Worm (Caenorhabditis elegans) whole organism, L4 larva: ENCODE measurements around the gene dmd-9.

Experiments
- F49E8.2 ChIP-seq: sonication (generic microtip); optimal IDR thresholded peaks from 2 replicates; lab custom pipeline; 2016; ENCODE audit warnings: missing compliant biosample characterization, mild to moderate bottlenecking, missing genetic modification characterization, borderline replicate concordance
- T26A8.4 ChIP-seq: fragments of 200-800 bp; sonication (Bioruptor generic); IDR thresholded peaks from 2 replicates; pipeline ENCODE4 v1.3.6; 2022; ENCODE audit warnings: missing genetic modification characterization, missing compliant biosample characterization
- Y48G9A.11 ChIP-seq: fragments of 200-800 bp; sonication (Bioruptor generic); IDR thresholded peaks from 2 replicates; pipeline ENCODE4 v1.3.6; 2022; ENCODE audit warnings: missing genetic modification reagents, missing genetic modification characterization, missing compliant biosample characterization
- ZK546.5 ChIP-seq, 2 experiments: sonication (generic microtip); optimal IDR thresholded peaks; 2 replicates each; lab custom pipeline; 2017; ENCODE audit warnings: missing biosample characterization in 2 of 2, missing genetic modification characterization in 2 of 2
- aha-1 ChIP-seq: fragments of 150-350 bp; peaks from one replicate; lab custom pipeline; 2014; ENCODE audit warnings: missing biosample characterization, missing genetic modification characterization
- ceh-28 ChIP-seq: fragments of 150-350 bp; optimal IDR thresholded peaks from 2 replicates; lab custom pipeline; 2014; ENCODE audit warnings: missing biosample characterization, missing genetic modification reagents, missing genetic modification characterization
- ceh-32 ChIP-seq: sonication (generic microtip); optimal IDR thresholded peaks from 2 replicates; lab custom pipeline; 2016; ENCODE audit warnings: mild to moderate bottlenecking, missing genetic modification characterization, missing compliant biosample characterization; ENCODE audit not compliant: poor library complexity
- cey-2 ChIP-seq: sonication (generic microtip); optimal IDR thresholded peaks from 3 replicates; lab custom pipeline; 2017; ENCODE audit warnings: missing genetic modification characterization, mild to moderate bottlenecking, missing compliant biosample characterization, antibody characterized with exemption, borderline replicate concordance; ENCODE audit not compliant: insufficient read depth
- daf-12 ChIP-seq: fragments of 150-350 bp; optimal IDR thresholded peaks from 2 replicates; lab custom pipeline; 2014; ENCODE audit warnings: missing biosample characterization, missing genetic modification reagents, missing genetic modification characterization
- daf-19 ChIP-seq: fragments of 200-800 bp; sonication (Bioruptor generic); conservative IDR thresholded peaks from 2 replicates; pipeline ENCODE4 v1.3.6; 2022; ENCODE audit warnings: missing genetic modification characterization, missing compliant biosample characterization
- dmd-6 ChIP-seq: fragments of 200-800 bp; sonication (Bioruptor generic); IDR thresholded peaks from 2 replicates; pipeline ENCODE4 v1.3.6; 2022; ENCODE audit warnings: missing genetic modification reagents, missing genetic modification characterization, missing compliant biosample characterization
- duxl-1 ChIP-seq: sonication (generic microtip); optimal IDR thresholded peaks from 2 replicates; lab custom pipeline; 2016; ENCODE audit warnings: mild to moderate bottlenecking, missing genetic modification characterization, moderate library complexity, missing compliant biosample characterization; ENCODE audit not compliant: poor library complexity
- dve-1 ChIP-seq: sonication (generic microtip); optimal IDR thresholded peaks from 2 replicates; lab custom pipeline; 2017; ENCODE audit warnings: antibody characterized with exemption, mild to moderate bottlenecking, missing genetic modification characterization, missing compliant biosample characterization; ENCODE audit not compliant: insufficient read depth
- egl-43 ChIP-seq: fragments of 200-800 bp; sonication (Bioruptor generic); IDR thresholded peaks from 2 replicates; pipeline ENCODE4 v1.3.6; 2022; ENCODE audit warnings: missing genetic modification reagents, missing genetic modification characterization, missing compliant biosample characterization
- fos-1 ChIP-seq: fragments of 150-350 bp; optimal IDR thresholded peaks from 2 replicates; lab custom pipeline; 2014; ENCODE audit warnings: missing biosample characterization, missing genetic modification characterization
- hlh-11 ChIP-seq: fragments of 200-800 bp; sonication (Bioruptor generic); optimal IDR thresholded peaks from 2 replicates; lab custom pipeline; 2018; ENCODE audit warnings: mild to moderate bottlenecking, missing genetic modification characterization, missing compliant biosample characterization
- hlh-30 ChIP-seq: sonication (generic microtip); optimal IDR thresholded peaks from 2 replicates; lab custom pipeline; 2017; ENCODE audit warnings: antibody characterized with exemption, mild to moderate bottlenecking, missing genetic modification characterization, missing compliant biosample characterization; ENCODE audit not compliant: insufficient read depth
- hmg-1.1 ChIP-seq: fragments of 200-800 bp; sonication (Bioruptor generic); IDR thresholded peaks from 2 replicates; pipeline ENCODE4 v1.3.6; 2022; ENCODE audit warnings: missing genetic modification reagents, missing genetic modification characterization, missing compliant biosample characterization
- jun-1 ChIP-seq: fragments of 150-350 bp; optimal IDR thresholded peaks from 2 replicates; lab custom pipeline; 2014; ENCODE audit warnings: missing biosample characterization, missing genetic modification reagents, missing genetic modification characterization
- lin-13 ChIP-seq: fragments of 150-350 bp; optimal IDR thresholded peaks from 2 replicates; lab custom pipeline; 2014; ENCODE audit warnings: missing biosample characterization, missing genetic modification reagents, missing genetic modification characterization
- lin-29 ChIP-seq: fragments of 200-800 bp; sonication (Bioruptor generic); IDR thresholded peaks from 2 replicates; pipeline ENCODE4 v1.3.6; 2022; ENCODE audit warnings: missing genetic modification reagents, missing genetic modification characterization, missing compliant biosample characterization
- lin-38 ChIP-seq: fragments of 200-800 bp; sonication (Bioruptor generic); IDR thresholded peaks from 2 replicates; pipeline ENCODE4 v1.3.6; 2022; ENCODE audit warnings: missing genetic modification reagents, missing genetic modification characterization, missing compliant biosample characterization
- lin-39 ChIP-seq: fragments of 150-350 bp; optimal IDR thresholded peaks from 2 replicates; lab custom pipeline; 2014; ENCODE audit warnings: missing biosample characterization, missing genetic modification reagents, missing genetic modification characterization
- lsy-2 ChIP-seq, 2 experiments: fragments of 150-350 bp in 1 of 2; sonication (generic microtip) in 1 of 2; optimal IDR thresholded peaks; 2 replicates each; lab custom pipeline; 2014 to 2017; ENCODE audit warnings: missing biosample characterization in 2 of 2, missing genetic modification characterization in 2 of 2
- madf-5 ChIP-seq, 2 experiments: fragments of 200-800 bp; sonication (Bioruptor generic); IDR thresholded peaks; 2 replicates each; pipeline ENCODE4 v1.3.6; 2022; ENCODE audit warnings: missing compliant biosample characterization in 2 of 2, missing genetic modification characterization in 2 of 2
- madf-9 ChIP-seq: fragments of 200-800 bp; sonication (Bioruptor generic); conservative IDR thresholded peaks from 2 replicates; pipeline ENCODE4 v1.3.6; 2022; ENCODE audit warnings: missing genetic modification reagents, missing genetic modification characterization, missing compliant biosample characterization
- mdt-29 ChIP-seq: fragments of 200-800 bp; sonication (Bioruptor generic); IDR thresholded peaks from 2 replicates; pipeline ENCODE4 v1.3.6; 2022; ENCODE audit warnings: missing genetic modification reagents, missing genetic modification characterization, missing compliant biosample characterization
- mep-1 ChIP-seq: fragments of 150-350 bp; sonication (generic microtip); optimal IDR thresholded peaks from 3 replicates; lab custom pipeline; 2014; ENCODE audit warnings: missing biosample characterization, missing genetic modification characterization
- mes-2 ChIP-seq: sonication (generic microtip); optimal IDR thresholded peaks from 2 replicates; lab custom pipeline; 2016; ENCODE audit warnings: missing genotype, mild to moderate bottlenecking, missing genetic modification characterization, missing compliant biosample characterization; ENCODE audit not compliant: poor library complexity, severe bottlenecking
- mxl-3 ChIP-seq: fragments of 200-800 bp; sonication (Bioruptor generic); optimal IDR thresholded peaks from 2 replicates; lab custom pipeline; 2018; ENCODE audit warnings: mild to moderate bottlenecking, missing genetic modification characterization, missing compliant biosample characterization
- nhr-10 ChIP-seq: fragments of 150-350 bp; optimal IDR thresholded peaks from 2 replicates; lab custom pipeline; 2014; ENCODE audit warnings: missing biosample characterization, missing genetic modification characterization
- nhr-102 ChIP-seq: sonication (generic microtip); optimal IDR thresholded peaks from 2 replicates; lab custom pipeline; 2016; ENCODE audit warnings: mild to moderate bottlenecking, missing genetic modification characterization, moderate library complexity, missing compliant biosample characterization
- nhr-237 ChIP-seq: sonication (generic microtip); optimal IDR thresholded peaks from 2 replicates; lab custom pipeline; 2017; ENCODE audit warnings: missing biosample characterization, missing genetic modification characterization
- nhr-28 ChIP-seq: fragments of 150-350 bp; optimal IDR thresholded peaks from 2 replicates; lab custom pipeline; 2014; ENCODE audit warnings: missing biosample characterization, missing genetic modification characterization
- nhr-48 ChIP-seq: sonication (generic microtip); optimal IDR thresholded peaks from 2 replicates; lab custom pipeline; 2016; ENCODE audit warnings: mild to moderate bottlenecking, missing genetic modification characterization, missing compliant biosample characterization
- nhr-77 ChIP-seq: fragments of 150-350 bp; optimal IDR thresholded peaks from 2 replicates; lab custom pipeline; 2014; ENCODE audit warnings: missing biosample characterization, missing genetic modification characterization
- pha-4 ChIP-seq, 2 experiments: fragments of 150-350 bp in 1 of 2; fragments of 200-800 bp in 1 of 2; sonication (Bioruptor generic) in 1 of 2; IDR thresholded peaks in 1 of 2; optimal IDR thresholded peaks in 1 of 2; 2 replicates each; pipeline versions ENCODE4 v1.3.6 to Lab custom; 2014 to 2022; ENCODE audit warnings: missing genetic modification characterization in 2 of 2, missing genetic modification reagents in 2 of 2, missing biosample characterization in 1 of 2, missing compliant biosample characterization in 1 of 2
- php-3 ChIP-seq: fragments of 200-800 bp; sonication (Bioruptor generic); IDR thresholded peaks from 2 replicates; pipeline ENCODE4 v1.3.6; 2022; ENCODE audit warnings: missing genetic modification reagents, missing genetic modification characterization, missing compliant biosample characterization
- rbr-2 ChIP-seq: sonication (generic microtip); optimal IDR thresholded peaks from 2 replicates; lab custom pipeline; 2016; ENCODE audit warnings: missing genotype, missing genetic modification characterization, missing compliant biosample characterization
- set-16 ChIP-seq: fragments of 200-800 bp; sonication (Bioruptor generic); IDR thresholded peaks from 2 replicates; pipeline ENCODE4 v1.3.6; 2022; ENCODE audit warnings: missing genetic modification reagents, missing genetic modification characterization, missing compliant biosample characterization
- spr-3 ChIP-seq: fragments of 200-800 bp; sonication (Bioruptor generic); optimal IDR thresholded peaks from 2 replicates; lab custom pipeline; 2018; ENCODE audit warnings: mild to moderate bottlenecking, missing genetic modification characterization, missing compliant biosample characterization
- tag-97 ChIP-seq: fragments of 200-800 bp; sonication (Bioruptor generic); IDR thresholded peaks from 2 replicates; pipeline ENCODE4 v1.3.6; 2022; ENCODE audit warnings: missing genetic modification characterization, missing compliant biosample characterization
- vab-7 ChIP-seq: fragments of 200-800 bp; sonication (Bioruptor generic); IDR thresholded peaks from 2 replicates; pipeline ENCODE4 v1.3.6; 2022; ENCODE audit warnings: missing genetic modification reagents, missing genetic modification characterization, missing compliant biosample characterization
- zip-11 ChIP-seq: fragments of 200-800 bp; sonication (Bioruptor generic); IDR thresholded peaks from 2 replicates; pipeline ENCODE4 v1.3.6; 2022; ENCODE audit warnings: missing genetic modification characterization, missing compliant biosample characterization
- ztf-11 ChIP-seq: fragments of 150-350 bp; optimal IDR thresholded peaks from 2 replicates; lab custom pipeline; 2014; ENCODE audit warnings: missing biosample characterization, missing genetic modification characterization

dmd-9 gene

ce11 chrIV:3233429-3233885, 20.9 kb downstream of the dmd-9 start (continued):
- TF ChIP-seq madf-9 (GFP tag; lab: Robert Waterston, UW) (no peak), mdt-29 (GFP tag; lab: Robert Waterston, UW) (0 out of 2 replicates have a peak, but pooled peaks have one; percentile 20), php-3 (GFP tag; lab: Robert Waterston, UW) (no peak), aha-1 (tag; lab: Kevin White, UChicago) (peak; percentile 96), lin-38 (GFP tag; lab: Robert Waterston, UW) (no peak; the same call in 1 of the 2 replicates), daf-12 (tag; lab: Kevin White, UChicago) (no peak), Y48G9A.11 (no peak), mep-1 (peak; percentile 53), fos-1 (tag; lab: Kevin White, UChicago) (no peak)
- TF ChIP-seq, all 104 proteins: peak for 27

DNA sequence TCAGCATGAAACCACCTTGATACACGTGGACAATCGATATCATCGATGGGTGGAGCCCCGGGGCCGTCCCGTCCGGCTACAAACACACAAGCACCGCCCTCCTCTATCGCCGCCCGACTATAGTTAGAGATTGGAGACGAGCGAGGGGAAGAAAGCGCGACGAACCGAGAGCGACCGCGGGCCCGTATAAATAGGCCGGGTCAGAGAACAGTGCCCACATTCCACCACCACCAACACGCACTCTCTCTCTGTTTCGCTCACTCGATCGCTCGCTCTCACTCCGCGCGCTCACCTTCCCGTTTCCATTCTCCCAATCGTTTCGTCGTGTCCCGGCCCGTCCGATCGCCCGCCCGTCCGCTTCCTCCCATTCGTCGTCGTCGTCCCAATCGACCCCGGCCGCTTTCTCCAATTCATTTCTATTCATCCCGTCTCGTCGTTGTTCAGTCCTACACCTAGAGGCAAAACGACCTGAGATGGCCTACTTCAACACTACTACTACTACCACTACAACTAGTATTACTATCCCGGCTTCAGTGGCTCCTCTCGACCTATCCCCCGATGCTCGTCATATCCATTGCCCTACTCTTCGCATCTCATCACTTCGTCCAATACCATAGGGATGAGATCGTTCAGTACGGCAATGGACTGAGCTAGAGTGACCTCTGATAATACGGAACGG, 21.5 kb downstream of the dmd-9 start:
- peak; percentile 41 for TF ChIP-seq rbr-2
- peak; percentile 65; the same call in 1 of the 2 replicates for TF ChIP-seq T26A8.4 (GFP tag; lab: Robert Waterston, UW)
- peak; percentile 11 for TF ChIP-seq duxl-1 (tag; lab: Kevin White, UChicago)
- TF ChIP-seq nhr-237 (tag; lab: Kevin White, UChicago): no peak
- TF ChIP-seq lin-39 (tag; lab: Kevin White, UChicago): no peak
- 0 out of 2 replicates have a peak, but pooled peaks have one; percentile 23 for TF ChIP-seq egl-43
- TF ChIP-seq nhr-48 (tag; lab: Kevin White, UChicago): peak; percentile 49
- peak; percentile 94 for TF ChIP-seq mxl-3 (GFP tag; lab: Kevin White, UChicago)
- no peak for TF ChIP-seq tag-97
- TF ChIP-seq dmd-6: peak; percentile 72
- TF ChIP-seq F49E8.2 (tag; lab: Kevin White, UChicago): no peak
- no peak for TF ChIP-seq cey-2
- TF ChIP-seq hlh-30 (tag; lab: Kevin White, UChicago): peak; percentile 40
- peak; percentile 15 to 18 for TF ChIP-seq lsy-2 (tag; optimal IDR thresholded peaks at IDR 0.05; lab: Kevin White, UChicago)
- TF ChIP-seq vab-7 (GFP tag; lab: Robert Waterston, UW): 0 out of 2 replicates have a peak, but pooled peaks have one; percentile 27
- peak; percentile 39 for TF ChIP-seq mes-2 (tag; lab: Kevin White, UChicago)
- TF ChIP-seq nhr-28: peak; percentile 96
- TF ChIP-seq madf-5 (GFP tag; IDR thresholded peaks at IDR 0.05; lab: Robert Waterston, UW): no peak
- TF ChIP-seq ztf-11 (tag; lab: Kevin White, UChicago): no peak
- TF ChIP-seq ZK546.5 (tag; optimal IDR thresholded peaks at IDR 0.05; lab: Kevin White, UChicago): no peak
- no peak for TF ChIP-seq zip-11 (GFP tag; lab: Robert Waterston, UW)
- TF ChIP-seq spr-3 (GFP tag; lab: Kevin White, UChicago): no peak
- 0 out of 2 replicates have a peak, but pooled peaks have one; percentile 42 for TF ChIP-seq php-3 (GFP tag; lab: Robert Waterston, UW)
- TF ChIP-seq daf-19 (GFP tag; lab: Robert Waterston, UW): no peak
- peak; percentile 52 for TF ChIP-seq lin-13
- TF ChIP-seq nhr-102 (tag; lab: Kevin White, UChicago): peak; percentile 17
- TF ChIP-seq hmg-1.1 (GFP tag; lab: Robert Waterston, UW): peak; percentile 58
- TF ChIP-seq hlh-11 (tag; lab: Kevin White, UChicago): peak; percentile 93
- peak; percentile 98 for TF ChIP-seq set-16
- peak; percentile 35; the same call in 1 of the 2 replicates for TF ChIP-seq lin-38 (GFP tag; lab: Robert Waterston, UW)
- TF ChIP-seq jun-1 (tag; lab: Kevin White, UChicago): no peak
- TF ChIP-seq pha-4 (GFP tag; IDR thresholded peaks at IDR 0.05; lab: Robert Waterston, UW): peak; percentile 34; the same call in 1 of the 2 replicates
- no peak for TF ChIP-seq pha-4 (tag; optimal IDR thresholded peaks at IDR 0.05; lab: Kevin White, UChicago)
- TF ChIP-seq dve-1 (tag; lab: Kevin White, UChicago): peak; percentile 54
- TF ChIP-seq nhr-77 (tag; lab: Kevin White, UChicago): peak; percentile 29
- TF ChIP-seq ceh-32 (tag; lab: Kevin White, UChicago): no peak
- 0 out of 2 replicates have a peak, but pooled peaks have one; percentile 13 for TF ChIP-seq lin-29 (GFP tag; lab: Robert Waterston, UW)
- peak; percentile 27 for TF ChIP-seq ceh-28 (tag; lab: Kevin White, UChicago)
- peak; percentile 39 for TF ChIP-seq nhr-10 (tag; lab: Kevin White, UChicago)
- peak; percentile 72 for TF ChIP-seq mep-1
